Worm (Caenorhabditis elegans): Measurements from ENCODE around the gene F42A10.7.

F42A10.7 gene

DNA sequence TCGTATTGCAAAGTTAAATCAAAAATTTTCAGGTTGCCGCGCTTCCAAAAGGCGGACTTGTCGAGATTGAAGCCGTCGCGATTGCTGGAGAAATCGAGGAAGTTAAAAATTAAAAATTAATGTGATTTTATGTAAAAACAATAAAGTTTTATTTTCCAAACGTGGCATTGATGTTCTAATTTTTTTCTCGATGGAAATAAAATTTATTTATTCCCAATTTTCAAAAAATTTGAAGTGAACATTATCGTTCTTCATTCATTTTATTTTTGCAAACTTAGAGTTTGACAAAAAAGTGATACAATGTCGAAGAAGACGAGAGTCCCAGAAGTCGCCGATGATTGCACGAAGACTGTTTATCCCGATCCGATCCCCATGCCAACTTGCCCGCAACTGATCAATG is 30.5 kb upstream of the F42A10.7 start, which contains the start of gene C23G10.1:
Gene C23G10.1, plus strand, starts transcription at position 301 of the 400 bp plus-strand sequence.
- TF ChIP-seq flt-1 (GFP tag; IDR thresholded peaks at IDR 0.05) (no peak), F13C5.2 (tag; optimal IDR thresholded peaks at IDR 0.05) (no peak), tra-4 (tag; optimal IDR thresholded peaks at IDR 0.05) (no peak), ceh-13 (GFP tag; optimal IDR thresholded peaks at IDR 0.05) (no peak), aly-1 (tag; optimal IDR thresholded peaks at IDR 0.05) (no peak)

DNA sequence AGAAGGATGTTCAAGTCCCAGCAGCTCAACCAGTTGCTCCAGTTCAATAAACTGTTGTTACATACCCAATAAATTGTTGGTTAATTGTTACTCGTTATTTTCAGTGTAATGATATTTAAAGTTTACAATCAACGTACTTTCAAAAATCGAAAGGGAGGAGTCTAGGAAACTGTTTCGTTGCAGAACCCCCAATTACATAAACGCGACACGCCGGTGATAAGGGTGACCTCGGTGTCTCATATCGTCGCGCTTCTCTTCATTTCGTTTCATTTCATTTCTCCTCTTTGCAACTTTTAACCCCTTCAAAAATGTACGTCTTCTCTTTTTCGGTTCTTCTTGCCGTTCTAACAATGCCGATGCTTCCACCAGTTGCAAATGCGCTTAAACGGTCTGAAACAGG is 29.4 kb upstream of the F42A10.7 start, which contains the start of gene C23G10.2:
Gene C23G10.2, plus strand, starts transcription at position 184 of the 400 bp plus-strand sequence.
- TF ChIP-seq ama-1 (optimal IDR thresholded peaks at IDR 0.05) (no peak), tbx-11 (GFP tag; IDR thresholded peaks at IDR 0.05) (no peak), ceh-36 (tag; optimal IDR thresholded peaks at IDR 0.05) (no peak), B0310.2 (tag; optimal IDR thresholded peaks at IDR 0.05) (no peak), hmg-4 (GFP tag; optimal IDR thresholded peaks at IDR 0.05) (no peak), hnd-1 (tag; optimal IDR thresholded peaks at IDR 0.05) (no peak), ets-7 (tag; optimal IDR thresholded peaks at IDR 0.05) (no peak), hmbx-1 (tag; optimal IDR thresholded peaks at IDR 0.05) (no peak), scrt-1 (GFP tag; IDR thresholded peaks at IDR 0.05) (no peak)

ce11 chrIII:6207046-6207445 is 28.6 kb upstream of the F42A10.7 start:
- TF ChIP-seq tbx-37 (GFP tag; conservative IDR thresholded peaks at IDR 0.05) (no peak), hnd-1 (tag; optimal IDR thresholded peaks at IDR 0.05) (no peak), sea-1 (GFP tag; conservative IDR thresholded peaks at IDR 0.05) (no peak), ets-7 (tag; optimal IDR thresholded peaks at IDR 0.05) (no peak), tra-4 (tag; optimal IDR thresholded peaks at IDR 0.05) (no peak), hmg-4 (GFP tag; optimal IDR thresholded peaks at IDR 0.05) (no peak), ama-1 (optimal IDR thresholded peaks at IDR 0.05) (no peak), tbx-11 (GFP tag; IDR thresholded peaks at IDR 0.05) (no peak)

- TF ChIP-seq F13C5.2 (tag; optimal IDR thresholded peaks at IDR 0.05) (peak; percentile 10), B0310.2 (tag; optimal IDR thresholded peaks at IDR 0.05) (no peak)
These were observed 27.8 kb upstream of the F42A10.7 start, which contains the start of the genes sna-3 and rps-3 for ce11 chrIII:6206161-6206853. Gene sna-3, minus strand, starts transcription at chrIII:6206211. Gene rps-3, plus strand, starts transcription at chrIII:6206803.

DNA sequence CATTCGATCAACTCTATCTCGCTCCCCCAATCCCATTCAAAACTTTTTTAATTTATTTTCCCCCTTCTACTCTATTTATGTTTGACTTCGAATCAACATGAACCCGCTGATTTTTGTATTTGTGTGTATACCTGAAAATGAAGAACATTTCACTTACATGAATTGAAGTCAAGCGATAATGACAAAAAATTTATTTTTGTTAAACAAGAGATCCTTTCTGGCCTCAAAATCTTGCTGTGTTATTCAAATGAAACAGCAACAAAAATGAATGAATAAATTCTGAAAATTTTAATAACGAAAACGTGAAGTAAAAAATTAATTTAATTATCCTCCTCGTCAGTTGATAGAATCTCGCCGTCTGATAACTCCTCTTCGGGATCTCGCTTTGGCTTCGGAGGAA is 24.0 kb upstream of the F42A10.7 start:
- TF ChIP-seq F13C5.2 (tag; optimal IDR thresholded peaks at IDR 0.05) (no peak), sea-1 (GFP tag; conservative IDR thresholded peaks at IDR 0.05) (no peak), ets-7 (tag; optimal IDR thresholded peaks at IDR 0.05) (no peak), scrt-1 (GFP tag; IDR thresholded peaks at IDR 0.05) (no peak), tra-4 (tag; optimal IDR thresholded peaks at IDR 0.05) (no peak), flt-1 (GFP tag; IDR thresholded peaks at IDR 0.05) (no peak), hmbx-1 (tag; optimal IDR thresholded peaks at IDR 0.05) (no peak), ama-1 (optimal IDR thresholded peaks at IDR 0.05) (no peak), aly-1 (tag; optimal IDR thresholded peaks at IDR 0.05) (no peak), ceh-13 (GFP tag; optimal IDR thresholded peaks at IDR 0.05) (no peak), pes-1 (GFP tag; IDR thresholded peaks at IDR 0.05) (no peak), hmg-4 (GFP tag; optimal IDR thresholded peaks at IDR 0.05) (no peak), ceh-36 (tag; optimal IDR thresholded peaks at IDR 0.05) (no peak), tbx-11 (GFP tag; IDR thresholded peaks at IDR 0.05) (no peak)

ce11 chrIII:6201325-6201724 is 22.8 kb upstream of the F42A10.7 start:
- no peak for TF ChIP-seq scrt-1 (GFP tag; IDR thresholded peaks at IDR 0.05)
- TF ChIP-seq sea-1 (GFP tag; conservative IDR thresholded peaks at IDR 0.05) = no peak
- TF ChIP-seq hmg-4 (GFP tag; optimal IDR thresholded peaks at IDR 0.05) = no peak
- TF ChIP-seq ama-1 (optimal IDR thresholded peaks at IDR 0.05) = no peak
- no peak for TF ChIP-seq ceh-13 (GFP tag; optimal IDR thresholded peaks at IDR 0.05)
- no peak for TF ChIP-seq pes-1 (GFP tag; IDR thresholded peaks at IDR 0.05)
- TF ChIP-seq ceh-36 (tag; optimal IDR thresholded peaks at IDR 0.05) = no peak
- TF ChIP-seq hmbx-1 (tag; optimal IDR thresholded peaks at IDR 0.05) = no peak
- no peak for TF ChIP-seq tbx-11 (GFP tag; IDR thresholded peaks at IDR 0.05)
- TF ChIP-seq hnd-1 (tag; optimal IDR thresholded peaks at IDR 0.05) = no peak
- no peak for TF ChIP-seq tbx-37 (GFP tag; conservative IDR thresholded peaks at IDR 0.05)
- no peak for TF ChIP-seq aly-1 (tag; optimal IDR thresholded peaks at IDR 0.05)
- no peak for TF ChIP-seq F13C5.2 (tag; optimal IDR thresholded peaks at IDR 0.05)
- TF ChIP-seq flt-1 (GFP tag; IDR thresholded peaks at IDR 0.05) = no peak
- no peak for TF ChIP-seq tra-4 (tag; optimal IDR thresholded peaks at IDR 0.05)

ce11 chrIII:6198378-6199234 is 20.1 kb upstream of the F42A10.7 start, which contains the start of the genes C23G10.7 and rpn-2:
Gene C23G10.7, minus strand, starts transcription at chrIII:6198414.
Gene rpn-2, plus strand, starts transcription at chrIII:6199184.
- TF ChIP-seq scrt-1 (GFP tag; IDR thresholded peaks at IDR 0.05) (0 out of 2 replicates have a peak, but pooled peaks have one; percentile 17), F13C5.2 (tag; optimal IDR thresholded peaks at IDR 0.05) (peak; percentile 2), tbx-11 (GFP tag; IDR thresholded peaks at IDR 0.05) (no peak)

DNA sequence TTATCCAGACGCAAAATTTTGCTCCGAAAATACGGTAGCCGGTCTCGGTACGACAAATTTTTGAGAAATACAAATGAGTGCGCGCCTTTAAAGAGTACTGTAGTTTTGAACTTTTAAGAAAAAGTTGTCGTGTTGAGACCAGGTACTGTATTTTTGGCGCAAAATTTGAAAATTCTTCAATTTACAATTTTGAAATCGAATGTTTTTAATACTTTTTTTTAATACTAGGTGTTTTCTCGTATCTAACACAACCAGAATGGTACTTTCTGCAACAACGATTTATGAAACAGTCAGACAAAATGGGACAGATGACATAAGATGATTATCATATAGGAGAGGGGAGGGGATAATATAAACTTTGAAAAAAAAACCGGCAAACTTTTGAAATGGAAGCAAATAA is 17.2 kb upstream of the F42A10.7 start:
- TF ChIP-seq hmg-4 (GFP tag; optimal IDR thresholded peaks at IDR 0.05) (no peak), ets-7 (tag; optimal IDR thresholded peaks at IDR 0.05) (no peak), sea-1 (GFP tag; conservative IDR thresholded peaks at IDR 0.05) (no peak), flt-1 (GFP tag; IDR thresholded peaks at IDR 0.05) (no peak), aly-1 (tag; optimal IDR thresholded peaks at IDR 0.05) (no peak), ceh-36 (tag; optimal IDR thresholded peaks at IDR 0.05) (no peak), hmbx-1 (tag; optimal IDR thresholded peaks at IDR 0.05) (no peak), F13C5.2 (tag; optimal IDR thresholded peaks at IDR 0.05) (no peak), ama-1 (optimal IDR thresholded peaks at IDR 0.05) (no peak), B0310.2 (tag; optimal IDR thresholded peaks at IDR 0.05) (no peak), pes-1 (GFP tag; IDR thresholded peaks at IDR 0.05) (no peak), tbx-37 (GFP tag; conservative IDR thresholded peaks at IDR 0.05) (no peak), tra-4 (tag; optimal IDR thresholded peaks at IDR 0.05) (no peak), scrt-1 (GFP tag; IDR thresholded peaks at IDR 0.05) (no peak), tbx-11 (GFP tag; IDR thresholded peaks at IDR 0.05) (no peak), hnd-1 (tag; optimal IDR thresholded peaks at IDR 0.05) (no peak), ceh-13 (GFP tag; optimal IDR thresholded peaks at IDR 0.05) (no peak)
